Worm (Caenorhabditis elegans) whole organism, mixed stage, embryonic: ENCODE data around the gene nhr-263.
"Not testable (repeated sequence)": the region's sequence is repeated elsewhere in the genome, so short reads cannot be mapped to it uniquely, and the experiment has no call there.

Experiments used
- elt-3 ChIP-seq: fragments of 150-350 bp; optimal IDR thresholded peaks from 2 replicates; lab custom pipeline; 2014; ENCODE audit warnings: missing biosample characterization, missing genetic modification characterization
- mls-2 ChIP-seq: sonication (generic microtip); optimal IDR thresholded peaks from 2 replicates; lab custom pipeline; 2016; ENCODE audit warnings: mild to moderate bottlenecking, missing genetic modification characterization, moderate library complexity, missing compliant biosample characterization
- nhr-12 ChIP-seq: fragments of 150-350 bp; optimal IDR thresholded peaks from 2 replicates; lab custom pipeline; 2014; ENCODE audit warnings: missing biosample characterization, missing genetic modification characterization
- nhr-237 ChIP-seq: fragments of 150-350 bp; optimal IDR thresholded peaks from 2 replicates; lab custom pipeline; 2014; ENCODE audit warnings: missing biosample characterization, missing genetic modification characterization
- pha-4 ChIP-seq: fragments of 150-350 bp; optimal IDR thresholded peaks from 2 replicates; lab custom pipeline; 2018; ENCODE audit warnings: missing biosample characterization, missing genetic modification reagents, missing genetic modification characterization
- snpc-4 ChIP-seq: fragments of 150-350 bp; optimal IDR thresholded peaks from 2 replicates; lab custom pipeline; 2014; ENCODE audit warnings: missing biosample characterization, missing genetic modification characterization
- unc-39 ChIP-seq: fragments of 150-350 bp; optimal IDR thresholded peaks from 2 replicates; lab custom pipeline; 2014; ENCODE audit warnings: missing biosample characterization, missing genetic modification characterization
- unc-62 ChIP-seq: fragments of 150-350 bp; optimal IDR thresholded peaks from 2 replicates; lab custom pipeline; 2014; ENCODE audit warnings: missing biosample characterization, missing genetic modification reagents, missing genetic modification characterization
- ztf-11 ChIP-seq: fragments of 150-350 bp; optimal IDR thresholded peaks from 2 replicates; lab custom pipeline; 2014; ENCODE audit warnings: missing biosample characterization, missing genetic modification characterization

ce11 chrV:7345494-7345893 is 3.7 kb upstream of the nhr-263 start, which contains the start of gene nhr-147:
- TF ChIP-seq elt-3 (tag; lab: Kevin White, UChicago); nhr-237 (tag; lab: Kevin White, UChicago); pha-4 (tag; lab: Kevin White, UChicago); unc-62; nhr-12; unc-39; mls-2 (tag; lab: Kevin White, UChicago); snpc-4 (tag; lab: Kevin White, UChicago); ztf-11 (tag; lab: Kevin White, UChicago): not testable (repeated sequence)
